Fruit fly (Drosophila melanogaster) whole organism: Measurements from ENCODE around the gene CG12362.

Source experiments
- CG8478 ChIP-seq: fragments of >200 bp; optimal IDR thresholded peaks from 2 replicates; lab custom pipeline; 2018; ENCODE audit warnings: inconsistent platforms
- EcR ChIP-seq, 2 experiments: fragments of >200 bp; optimal IDR thresholded peaks; 2 replicates each; lab custom pipeline; 2017; ENCODE audit warnings: missing biosample characterization in 2 of 2, missing genetic modification characterization in 2 of 2, missing genetic modification reagents in 2 of 2
- pan ChIP-seq: fragments of >200 bp; optimal IDR thresholded peaks from 2 replicates; lab custom pipeline; 2017
- psq ChIP-seq: fragments of >200 bp; optimal IDR thresholded peaks from 2 replicates; lab custom pipeline; 2017
- usp ChIP-seq: fragments of >200 bp; optimal IDR thresholded peaks from 2 replicates; lab custom pipeline; 2017; ENCODE audit warnings: missing biosample characterization, missing genetic modification characterization, mixed read lengths

- TF ChIP-seq CG8478: no peak
- TF ChIP-seq usp (GFP tag; lab: Kevin White, UChicago): no peak
- no peak for TF ChIP-seq EcR (GFP tag; optimal IDR thresholded peaks at IDR 0.05; lab: Kevin White, UChicago)
- TF ChIP-seq pan (lab: Kevin White, UChicago): no peak
- TF ChIP-seq psq: no peak
Measured at dm6 chr3L:10440488-10440887, 27.9 kb downstream of the CG12362 start.
